Worm (Caenorhabditis elegans): ENCODE measurements around the gene pitr-5.

pitr-5 gene

DNA sequence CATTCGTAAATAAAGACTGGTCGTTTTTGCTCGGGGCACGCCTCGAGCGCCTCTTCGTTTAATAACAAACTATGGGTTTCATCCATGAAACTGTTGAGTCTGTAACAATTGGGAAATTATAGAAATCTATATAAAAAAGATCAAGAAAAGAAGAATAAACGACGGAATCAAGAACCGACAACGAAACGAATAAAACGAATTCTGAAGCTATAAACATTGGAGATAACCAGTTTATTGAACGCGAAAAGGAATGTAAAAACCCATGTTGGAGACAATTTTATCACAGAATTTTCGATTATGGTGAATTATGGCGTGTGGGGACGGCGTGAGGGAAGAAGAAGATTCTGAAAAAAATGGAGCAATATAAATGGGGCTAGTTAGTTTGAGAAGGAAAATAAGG lies 30.2 kb downstream of the pitr-5 start, which contains the start of gene soap-1:
Gene soap-1, minus strand, starts transcription at position 101 of the 400 bp plus-strand sequence.
- TF ChIP-seq hlh-13 (GFP tag; optimal IDR thresholded peaks at IDR 0.05) (no peak), hlh-8 (tag; optimal IDR thresholded peaks at IDR 0.05) (no peak), pha-2 (tag; optimal IDR thresholded peaks at IDR 0.05) (no peak), pqm-1 (tag; optimal IDR thresholded peaks at IDR 0.05) (no peak), tbx-7 (tag; optimal IDR thresholded peaks at IDR 0.05) (no peak), unc-3 (GFP tag; conservative IDR thresholded peaks at IDR 0.05) (no peak), unc-3 (tag; optimal IDR thresholded peaks at IDR 0.05) (no peak), ceh-30 (tag; optimal IDR thresholded peaks at IDR 0.05) (no peak), ceh-24 (tag; optimal IDR thresholded peaks at IDR 0.05) (no peak)

- TF ChIP-seq lin-11 (tag; optimal IDR thresholded peaks at IDR 0.05) (no peak), ztf-16 (tag; optimal IDR thresholded peaks at IDR 0.05) (no peak), T23F11.4 (GFP tag; optimal IDR thresholded peaks at IDR 0.05) (no peak), ceh-9 (tag; optimal IDR thresholded peaks at IDR 0.05) (no peak), ceh-18 (tag; optimal IDR thresholded peaks at IDR 0.05) (peak; percentile 4), ceh-31 (tag; optimal IDR thresholded peaks at IDR 0.05) (peak; percentile 5), ets-4 (tag; optimal IDR thresholded peaks at IDR 0.05) (no peak), mec-3 (tag; optimal IDR thresholded peaks at IDR 0.05; ENCODE audit: borderline replicate concordance) (no peak), ceh-19 (GFP tag; optimal IDR thresholded peaks at IDR 0.05) (no peak), zip-5 (tag; optimal IDR thresholded peaks at IDR 0.05) (no peak), rnt-1 (tag; optimal IDR thresholded peaks at IDR 0.05) (no peak), eyg-1 (tag; optimal IDR thresholded peaks at IDR 0.05) (no peak), dmd-4 (tag; optimal IDR thresholded peaks at IDR 0.05; ENCODE audit: borderline replicate concordance) (no peak), hlh-30 (tag; optimal IDR thresholded peaks at IDR 0.05; ENCODE audit: insufficient read depth) (no peak), sdc-2 (tag; optimal IDR thresholded peaks at IDR 0.05) (no peak), odd-2 (tag; optimal IDR thresholded peaks at IDR 0.05) (no peak), gmeb-2 (tag; optimal IDR thresholded peaks at IDR 0.05) (no peak), pat-9 (tag; optimal IDR thresholded peaks at IDR 0.05) (no peak), unc-42 (tag; optimal IDR thresholded peaks at IDR 0.05) (peak; percentile 23), sox-2 (GFP tag; IDR thresholded peaks at IDR 0.05) (no peak), fkh-6 (tag; optimal IDR thresholded peaks at IDR 0.05) (no peak), ahr-1 (tag; optimal IDR thresholded peaks at IDR 0.05) (no peak), dve-1 (tag; optimal IDR thresholded peaks at IDR 0.05) (no peak), pag-3 (tag; optimal IDR thresholded peaks at IDR 0.05; ENCODE audit: borderline replicate concordance) (no peak)
Measured at ce11 chrV:7216016-7216415, 31.4 kb downstream of the pitr-5 start.

DNA sequence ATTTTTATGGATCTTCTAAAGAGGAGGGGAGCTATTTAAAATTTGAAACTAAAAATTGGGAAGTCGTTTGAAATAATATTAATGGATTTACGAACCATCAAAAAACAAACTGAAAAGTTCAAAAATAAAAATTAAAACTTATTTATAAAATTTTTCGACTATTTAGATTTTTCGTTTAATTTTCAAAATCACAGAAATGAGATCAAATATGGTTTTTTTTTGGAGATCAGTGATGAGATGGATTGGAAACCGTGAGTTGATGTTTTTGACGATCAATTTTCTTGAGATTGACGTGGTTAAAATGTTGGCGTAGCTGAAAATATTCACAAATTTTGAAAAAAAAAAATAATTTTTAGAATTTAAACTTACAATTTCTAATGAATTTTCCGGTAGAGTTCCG lies 34.3 kb downstream of the pitr-5 start, which contains the start of gene C13F10.5:
Gene C13F10.5, minus strand, starts transcription at position 101 of the 400 bp plus-strand sequence.
- no peak for TF ChIP-seq C08G9.2 (tag; optimal IDR thresholded peaks at IDR 0.05)
- TF ChIP-seq ceh-34 (tag; optimal IDR thresholded peaks at IDR 0.05): no peak
- TF ChIP-seq ceh-9 (tag; optimal IDR thresholded peaks at IDR 0.05): no peak
- no peak for TF ChIP-seq tbx-7 (tag; optimal IDR thresholded peaks at IDR 0.05)
- no peak for TF ChIP-seq che-1 (tag; optimal IDR thresholded peaks at IDR 0.05)
- TF ChIP-seq ceh-31 (tag; optimal IDR thresholded peaks at IDR 0.05): no peak
- no peak for TF ChIP-seq syd-9 (tag; optimal IDR thresholded peaks at IDR 0.05)
- no peak for TF ChIP-seq sox-2 (GFP tag; IDR thresholded peaks at IDR 0.05)
- TF ChIP-seq hlh-15 (tag; optimal IDR thresholded peaks at IDR 0.05): no peak
- TF ChIP-seq ztf-16 (tag; optimal IDR thresholded peaks at IDR 0.05): no peak
- TF ChIP-seq gmeb-2 (tag; optimal IDR thresholded peaks at IDR 0.05): no peak
